Worm (Caenorhabditis elegans) whole organism, L4 larva: ENCODE measurements around the gene F35C11.7.
A peak's percentile ranks its signal among the peaks of the same experiment; 100 is the strongest.

Source experiments
- F26F4.8 ChIP-seq: fragments of 200-800 bp; sonication (Bioruptor generic); conservative IDR thresholded peaks from 2 replicates; pipeline ENCODE4 v1.3.6; 2022; ENCODE audit warnings: missing genetic modification characterization, missing compliant biosample characterization
- F37D6.2 ChIP-seq: sonication (generic microtip); optimal IDR thresholded peaks from 2 replicates; lab custom pipeline; 2016; ENCODE audit warnings: mild to moderate bottlenecking, missing genetic modification characterization, missing compliant biosample characterization
- T20F7.1 ChIP-seq: fragments of 200-800 bp; sonication (Bioruptor generic); optimal IDR thresholded peaks from 2 replicates; lab custom pipeline; 2018; ENCODE audit warnings: mild to moderate bottlenecking, missing genetic modification characterization, missing compliant biosample characterization
- T26A8.4 ChIP-seq: fragments of 200-800 bp; sonication (Bioruptor generic); IDR thresholded peaks from 2 replicates; pipeline ENCODE4 v1.3.6; 2022; ENCODE audit warnings: missing genetic modification characterization, missing compliant biosample characterization
- Y48G9A.11 ChIP-seq: fragments of 200-800 bp; sonication (Bioruptor generic); IDR thresholded peaks from 2 replicates; pipeline ENCODE4 v1.3.6; 2022; ENCODE audit warnings: missing genetic modification reagents, missing genetic modification characterization, missing compliant biosample characterization
- Y75B8A.6 ChIP-seq: fragments of 200-800 bp; sonication (Bioruptor generic); IDR thresholded peaks from 2 replicates; pipeline ENCODE4 v1.3.6; 2022; ENCODE audit warnings: missing genetic modification reagents, missing genetic modification characterization, missing compliant biosample characterization
- aha-1 ChIP-seq: fragments of 150-350 bp; peaks from one replicate; lab custom pipeline; 2014; ENCODE audit warnings: missing biosample characterization, missing genetic modification characterization
- arid-1 ChIP-seq: fragments of 200-800 bp; sonication (Bioruptor generic); conservative IDR thresholded peaks from 2 replicates; pipeline ENCODE4 v1.3.6; 2022; ENCODE audit warnings: missing genetic modification reagents, missing genetic modification characterization, missing compliant biosample characterization
- attf-4 ChIP-seq: sonication (generic microtip); optimal IDR thresholded peaks from 3 replicates; lab custom pipeline; 2017; ENCODE audit warnings: missing biosample characterization, missing genetic modification characterization
- ceh-44 ChIP-seq: fragments of 200-800 bp; sonication (Bioruptor generic); IDR thresholded peaks from 2 replicates; pipeline ENCODE4 v1.3.6; 2022; ENCODE audit warnings: missing genetic modification reagents, missing genetic modification characterization, missing compliant biosample characterization
- ces-1 ChIP-seq: fragments of 150-350 bp; sonication (generic microtip); optimal IDR thresholded peaks from 4 replicates; lab custom pipeline; 2014; ENCODE audit warnings: missing biosample characterization, missing genetic modification reagents, missing genetic modification characterization
- daf-16 ChIP-seq, 3 experiments: sonication (generic microtip); optimal IDR thresholded peaks; 2 replicates each; lab custom pipeline; 2016 to 2017; ENCODE audit warnings: missing genetic modification characterization in 3 of 3, missing genetic modification reagents in 3 of 3, mild to moderate bottlenecking in 2 of 3, missing compliant biosample characterization in 2 of 3, missing biosample characterization in 1 of 3, moderate library complexity in 1 of 3
- daf-8 ChIP-seq: fragments of 200-800 bp; sonication (Bioruptor generic); IDR thresholded peaks from 2 replicates; pipeline ENCODE4 v1.3.6; 2022; ENCODE audit warnings: missing genetic modification characterization, missing compliant biosample characterization
- dmd-6 ChIP-seq: fragments of 200-800 bp; sonication (Bioruptor generic); IDR thresholded peaks from 2 replicates; pipeline ENCODE4 v1.3.6; 2022; ENCODE audit warnings: missing genetic modification reagents, missing genetic modification characterization, missing compliant biosample characterization
- dpl-1 ChIP-seq: fragments of 150-350 bp; optimal IDR thresholded peaks from 2 replicates; lab custom pipeline; 2014; ENCODE audit warnings: missing biosample characterization, missing genetic modification reagents, missing genetic modification characterization
- dve-1 ChIP-seq: sonication (generic microtip); optimal IDR thresholded peaks from 2 replicates; lab custom pipeline; 2017; ENCODE audit warnings: antibody characterized with exemption, mild to moderate bottlenecking, missing genetic modification characterization, missing compliant biosample characterization; ENCODE audit not compliant: insufficient read depth
- fos-1 ChIP-seq: fragments of 150-350 bp; optimal IDR thresholded peaks from 2 replicates; lab custom pipeline; 2014; ENCODE audit warnings: missing biosample characterization, missing genetic modification characterization
- hlh-11 ChIP-seq: fragments of 200-800 bp; sonication (Bioruptor generic); optimal IDR thresholded peaks from 2 replicates; lab custom pipeline; 2018; ENCODE audit warnings: mild to moderate bottlenecking, missing genetic modification characterization, missing compliant biosample characterization
- lim-7 ChIP-seq: fragments of 200-800 bp; sonication (Bioruptor generic); IDR thresholded peaks from 2 replicates; pipeline ENCODE4 v1.3.6; 2022; ENCODE audit warnings: missing genetic modification characterization, missing compliant biosample characterization
- lin-1 ChIP-seq: fragments of 200-800 bp; sonication (Bioruptor generic); IDR thresholded peaks from 2 replicates; pipeline ENCODE4 v1.3.6; 2022; ENCODE audit warnings: missing genetic modification reagents, missing genetic modification characterization, missing compliant biosample characterization
- lin-13 ChIP-seq: fragments of 150-350 bp; optimal IDR thresholded peaks from 2 replicates; lab custom pipeline; 2014; ENCODE audit warnings: missing biosample characterization, missing genetic modification reagents, missing genetic modification characterization
- madf-5 ChIP-seq, 2 experiments: fragments of 200-800 bp; sonication (Bioruptor generic); IDR thresholded peaks; 2 replicates each; pipeline ENCODE4 v1.3.6; 2022; ENCODE audit warnings: missing compliant biosample characterization in 2 of 2, missing genetic modification characterization in 2 of 2
- madf-9 ChIP-seq: fragments of 200-800 bp; sonication (Bioruptor generic); conservative IDR thresholded peaks from 2 replicates; pipeline ENCODE4 v1.3.6; 2022; ENCODE audit warnings: missing genetic modification reagents, missing genetic modification characterization, missing compliant biosample characterization
- mxl-2 ChIP-seq: fragments of 200-800 bp; sonication (Bioruptor generic); conservative IDR thresholded peaks from 2 replicates; pipeline ENCODE4 v1.3.6; 2022; ENCODE audit warnings: missing genetic modification reagents, missing genetic modification characterization, missing compliant biosample characterization
- nhr-237 ChIP-seq: sonication (generic microtip); optimal IDR thresholded peaks from 2 replicates; lab custom pipeline; 2017; ENCODE audit warnings: missing biosample characterization, missing genetic modification characterization
- nhr-25 ChIP-seq: sonication (generic microtip); optimal IDR thresholded peaks from 2 replicates; lab custom pipeline; 2017; ENCODE audit warnings: missing genetic modification characterization, mild to moderate bottlenecking, missing compliant biosample characterization, antibody characterized with exemption, moderate library complexity, borderline replicate concordance; ENCODE audit not compliant: insufficient read depth
- nhr-28 ChIP-seq: fragments of 150-350 bp; optimal IDR thresholded peaks from 2 replicates; lab custom pipeline; 2014; ENCODE audit warnings: missing biosample characterization, missing genetic modification characterization
- nhr-42 ChIP-seq: fragments of 200-800 bp; sonication (Bioruptor generic); IDR thresholded peaks from 2 replicates; pipeline ENCODE4 v1.3.6; 2022; ENCODE audit warnings: missing genetic modification characterization, missing compliant biosample characterization
- nhr-48 ChIP-seq: sonication (generic microtip); optimal IDR thresholded peaks from 2 replicates; lab custom pipeline; 2016; ENCODE audit warnings: mild to moderate bottlenecking, missing genetic modification characterization, missing compliant biosample characterization
- pha-4 ChIP-seq, 2 experiments: fragments of 150-350 bp in 1 of 2; fragments of 200-800 bp in 1 of 2; sonication (Bioruptor generic) in 1 of 2; IDR thresholded peaks in 1 of 2; optimal IDR thresholded peaks in 1 of 2; 2 replicates each; pipeline versions ENCODE4 v1.3.6 to Lab custom; 2014 to 2022; ENCODE audit warnings: missing genetic modification characterization in 2 of 2, missing genetic modification reagents in 2 of 2, missing biosample characterization in 1 of 2, missing compliant biosample characterization in 1 of 2
- php-3 ChIP-seq: fragments of 200-800 bp; sonication (Bioruptor generic); IDR thresholded peaks from 2 replicates; pipeline ENCODE4 v1.3.6; 2022; ENCODE audit warnings: missing genetic modification reagents, missing genetic modification characterization, missing compliant biosample characterization
- pqm-1 ChIP-seq: sonication (generic microtip); optimal IDR thresholded peaks from 2 replicates; lab custom pipeline; 2017; ENCODE audit warnings: missing biosample characterization, missing genetic modification characterization
- rbr-2 ChIP-seq: sonication (generic microtip); optimal IDR thresholded peaks from 2 replicates; lab custom pipeline; 2016; ENCODE audit warnings: missing genotype, missing genetic modification characterization, missing compliant biosample characterization
- saeg-2 ChIP-seq: fragments of 200-800 bp; sonication (Bioruptor generic); IDR thresholded peaks from 2 replicates; pipeline ENCODE4 v1.3.6; 2022; ENCODE audit warnings: missing genetic modification reagents, missing genetic modification characterization, missing compliant biosample characterization
- snpc-4 ChIP-seq: fragments of 150-350 bp; optimal IDR thresholded peaks from 2 replicates; lab custom pipeline; 2014; ENCODE audit warnings: missing biosample characterization, missing genetic modification characterization
- tag-97 ChIP-seq: fragments of 200-800 bp; sonication (Bioruptor generic); IDR thresholded peaks from 2 replicates; pipeline ENCODE4 v1.3.6; 2022; ENCODE audit warnings: missing genetic modification characterization, missing compliant biosample characterization
- unc-39 ChIP-seq: sonication (generic microtip); optimal IDR thresholded peaks from 2 replicates; lab custom pipeline; 2017; ENCODE audit warnings: missing biosample characterization, missing genetic modification characterization
- unc-62 ChIP-seq, 3 experiments: fragments of 150-350 bp in 1 of 3; sonication (generic microtip); optimal IDR thresholded peaks in 2 of 3; peaks in 1 of 3; 1 replicate in 1 of 3; 2 replicates in 2 of 3; lab custom pipeline; 2014 to 2017; ENCODE audit warnings: missing biosample characterization in 3 of 3, missing genetic modification characterization in 3 of 3, missing genetic modification reagents in 3 of 3, missing genotype in 1 of 3
- zag-1 ChIP-seq: fragments of 150-350 bp; optimal IDR thresholded peaks from 2 replicates; lab custom pipeline; 2014; ENCODE audit warnings: missing biosample characterization, missing genetic modification characterization
- zip-2 ChIP-seq: fragments of 150-350 bp; optimal IDR thresholded peaks from 2 replicates; lab custom pipeline; 2014; ENCODE audit warnings: missing biosample characterization, missing genetic modification characterization
- ztf-11 ChIP-seq: fragments of 150-350 bp; optimal IDR thresholded peaks from 2 replicates; lab custom pipeline; 2014; ENCODE audit warnings: missing biosample characterization, missing genetic modification characterization
- ztf-7 ChIP-seq: fragments of 150-350 bp; optimal IDR thresholded peaks from 2 replicates; lab custom pipeline; 2014; ENCODE audit warnings: missing biosample characterization, missing genetic modification characterization

The F35C11.7 gene

DNA sequence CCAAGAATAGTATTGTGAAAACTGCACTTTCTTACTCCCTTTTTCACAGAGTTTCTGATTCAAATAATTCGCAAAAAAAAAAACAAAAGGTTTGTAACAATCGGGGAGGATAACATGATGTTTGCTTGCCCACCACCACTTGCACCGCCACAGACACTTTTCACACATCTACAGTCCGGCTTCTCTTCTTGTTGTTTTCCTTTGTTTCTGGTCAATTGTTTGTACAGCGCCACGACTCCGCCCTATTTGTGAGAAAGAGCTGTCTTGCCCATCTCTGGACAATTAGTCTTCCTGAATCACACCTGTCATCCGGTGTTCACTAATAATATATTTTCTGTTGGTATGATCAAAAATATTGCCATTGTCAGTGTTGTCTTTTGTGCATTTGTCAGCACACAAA, 25.1 kb upstream of the F35C11.7 start, which contains the start of gene M110.9:
Gene M110.9 (plus strand): TSS at position 301 of the 400 bp plus-strand sequence.
- TF ChIP-seq nhr-42 (GFP tag; lab: Robert Waterston, UW) = no peak
- no peak for TF ChIP-seq aha-1
- no peak for TF ChIP-seq arid-1 (GFP tag; lab: Robert Waterston, UW)
- no peak for TF ChIP-seq madf-9 (GFP tag; lab: Robert Waterston, UW)
- no peak for TF ChIP-seq unc-62 (GFP tag; optimal IDR thresholded peaks at IDR 0.05 in 1 of 2; lab: Kevin White, UChicago)
- TF ChIP-seq unc-62 (tag; optimal IDR thresholded peaks at IDR 0.05; lab: Kevin White, UChicago) = no peak
- TF ChIP-seq snpc-4 (tag; lab: Kevin White, UChicago) = no peak
- no peak for TF ChIP-seq dmd-6 (GFP tag; lab: Robert Waterston, UW)
- TF ChIP-seq lin-1 (GFP tag; lab: Robert Waterston, UW) = no peak
- no peak for TF ChIP-seq unc-39 (tag; lab: Kevin White, UChicago)
- no peak for TF ChIP-seq dpl-1 (GFP tag; lab: Kevin White, UChicago)
- no peak for TF ChIP-seq zip-2 (tag; lab: Kevin White, UChicago)
- no peak for TF ChIP-seq rbr-2 (tag; lab: Kevin White, UChicago)
- no peak for TF ChIP-seq lin-13
- TF ChIP-seq fos-1 = no peak

DNA sequence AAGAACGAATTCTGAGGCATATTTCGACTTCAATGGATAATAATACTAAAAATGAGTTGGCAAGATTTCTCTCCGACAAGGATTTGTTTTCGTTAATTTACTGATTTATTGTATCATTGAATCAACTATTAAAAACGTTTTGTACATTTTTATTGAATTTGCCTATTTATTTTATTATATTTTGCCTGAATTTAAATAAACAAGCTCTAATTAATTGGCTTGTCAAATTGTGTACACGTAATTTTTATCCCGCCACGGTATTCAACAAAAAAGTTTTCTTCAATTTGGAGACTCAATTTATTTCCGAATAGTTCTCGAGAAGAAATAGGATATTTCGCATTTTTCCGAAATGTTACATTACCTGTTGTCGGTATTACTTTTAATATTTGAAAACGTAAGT, 23.6 kb upstream of the F35C11.7 start, which contains the start of gene M110.7:
Gene M110.7 (plus strand): TSS at position 301 of the 400 bp plus-strand sequence.
- TF ChIP-seq ces-1 (GFP tag; lab: Kevin White, UChicago) (no peak), tag-97 (no peak), mxl-2 (GFP tag; lab: Robert Waterston, UW) (no peak)
- TF ChIP-seq, all 104 proteins: peak for 0

DNA sequence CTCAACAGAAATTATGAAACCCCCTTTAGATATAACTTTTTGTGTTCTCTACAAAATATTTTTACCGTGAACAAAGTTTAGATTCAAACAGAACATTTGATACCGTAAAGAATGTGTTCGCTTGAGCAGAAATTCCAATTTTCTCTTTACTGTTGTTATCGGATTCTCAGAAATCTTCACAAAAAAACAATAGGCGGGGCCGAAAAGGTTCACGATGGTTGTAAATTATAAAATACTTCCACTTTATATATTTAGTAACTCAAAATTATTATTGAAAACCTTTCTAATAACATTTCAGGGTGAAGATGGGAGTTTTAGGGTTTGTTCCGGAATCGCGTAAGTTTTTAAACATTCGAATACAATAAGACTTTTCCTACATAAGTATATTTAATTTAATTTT, 18.0 kb upstream of the F35C11.7 start, which contains the start of gene nlp-5:
Gene nlp-5 (plus strand): TSS at position 301 of the 400 bp plus-strand sequence.
- TF ChIP-seq T26A8.4 = no peak
- peak in 1 of 2 experiments; percentile 61 for TF ChIP-seq unc-62 (GFP tag; optimal IDR thresholded peaks at IDR 0.05 in 1 of 2; lab: Kevin White, UChicago)
- no peak for TF ChIP-seq unc-62 (tag; optimal IDR thresholded peaks at IDR 0.05; lab: Kevin White, UChicago)

DNA sequence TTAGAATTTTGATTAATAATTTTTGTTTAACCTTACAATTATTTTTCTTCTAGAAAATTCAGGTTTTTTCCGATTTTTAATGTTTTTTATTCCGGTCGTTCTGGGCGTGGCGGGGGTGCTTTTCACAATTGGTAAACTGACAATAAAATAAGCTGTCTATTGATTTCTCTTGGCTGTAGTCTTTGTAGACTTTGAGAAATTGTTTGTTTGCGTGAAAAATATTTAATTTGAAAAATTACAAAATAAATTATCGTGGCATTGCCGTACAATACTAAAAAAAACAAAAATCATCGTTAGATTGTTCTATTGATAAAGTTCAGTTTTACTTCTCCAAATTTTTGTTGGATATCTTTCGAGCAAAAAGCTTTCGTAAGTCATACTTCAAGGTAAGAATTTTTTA, 9.6 kb upstream of the F35C11.7 start, which contains the start of gene F35C11.3:
Gene F35C11.3 (plus strand): TSS at position 301 of the 400 bp plus-strand sequence.
- TF ChIP-seq fos-1 (no peak), zag-1 (no peak), madf-5 (GFP tag; IDR thresholded peaks at IDR 0.05; lab: Robert Waterston, UW) (no peak), lim-7 (GFP tag; lab: Robert Waterston, UW) (no peak)

DNA sequence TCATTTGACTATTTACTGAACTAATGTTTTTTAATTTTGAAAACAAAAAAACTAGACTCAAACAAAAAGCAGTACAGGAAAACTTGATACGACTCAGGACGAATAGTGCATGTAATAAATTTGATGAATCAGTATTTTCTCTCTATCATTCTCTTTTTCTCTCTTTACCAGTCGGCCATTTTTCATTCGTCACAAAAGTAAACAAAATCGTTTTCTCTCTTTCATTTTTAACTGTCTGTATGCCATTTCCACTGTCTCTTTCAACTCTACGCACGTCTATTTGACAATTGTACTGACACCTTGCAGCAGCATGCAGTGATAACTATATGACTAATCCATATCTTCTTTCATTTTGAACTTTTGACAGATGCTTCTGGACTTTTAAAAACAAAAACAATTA, 7.4 kb upstream of the F35C11.7 start, which contains the start of the genes F35C11.2 and F35C11.4:
Gene F35C11.2 (minus strand): TSS at position 90 of the 400 bp plus-strand sequence.
Gene F35C11.4 (plus strand): TSS at position 260 of the 400 bp plus-strand sequence.
- no peak for TF ChIP-seq ztf-11 (tag; lab: Kevin White, UChicago)
- TF ChIP-seq F26F4.8 (GFP tag; lab: Robert Waterston, UW) = no peak
- TF ChIP-seq nhr-237 (tag; lab: Kevin White, UChicago) = no peak
- TF ChIP-seq T20F7.1 (GFP tag; lab: Kevin White, UChicago) = peak; percentile 16
- peak in 1 of 2 experiments; percentile 63 for TF ChIP-seq daf-16 (GFP tag; optimal IDR thresholded peaks at IDR 0.05; lab: Kevin White, UChicago)
- peak; percentile 85 for TF ChIP-seq daf-16 (tag; optimal IDR thresholded peaks at IDR 0.05; lab: Kevin White, UChicago)
- TF ChIP-seq hlh-11 (tag; lab: Kevin White, UChicago) = peak; percentile 80
- TF ChIP-seq arid-1 (GFP tag; lab: Robert Waterston, UW) = no peak
- TF ChIP-seq F37D6.2 (tag; lab: Kevin White, UChicago) = no peak
- no peak for TF ChIP-seq ztf-7 (tag; lab: Kevin White, UChicago)
- TF ChIP-seq ceh-44 (GFP tag; lab: Robert Waterston, UW) = no peak
- peak; percentile 43; the same call in 1 of the 2 replicates for TF ChIP-seq php-3 (GFP tag; lab: Robert Waterston, UW)
- peak; percentile 70 for TF ChIP-seq nhr-28 (tag; lab: Kevin White, UChicago)
- TF ChIP-seq nhr-48 (tag; lab: Kevin White, UChicago) = peak; percentile 31
- no peak for TF ChIP-seq pha-4 (GFP tag; IDR thresholded peaks at IDR 0.05; lab: Robert Waterston, UW)
- TF ChIP-seq pha-4 (tag; optimal IDR thresholded peaks at IDR 0.05; lab: Kevin White, UChicago) = peak; percentile 25
- no peak for TF ChIP-seq Y48G9A.11 (GFP tag; lab: Robert Waterston, UW)
- TF ChIP-seq pqm-1 (tag; lab: Kevin White, UChicago) = peak; percentile 64
- no peak for TF ChIP-seq Y75B8A.6 (GFP tag; lab: Robert Waterston, UW)
- TF ChIP-seq unc-62 (GFP tag; optimal IDR thresholded peaks at IDR 0.05 in 1 of 2; lab: Kevin White, UChicago) = no peak
- TF ChIP-seq unc-62 (tag; optimal IDR thresholded peaks at IDR 0.05; lab: Kevin White, UChicago) = no peak
- TF ChIP-seq nhr-25 (tag; lab: Kevin White, UChicago) = no peak
- no peak for TF ChIP-seq lin-1 (GFP tag; lab: Robert Waterston, UW)
- no peak for TF ChIP-seq saeg-2
- no peak for TF ChIP-seq daf-8 (GFP tag; lab: Robert Waterston, UW)
- TF ChIP-seq dve-1 (tag; lab: Kevin White, UChicago) = peak; percentile 79
- peak; percentile 25 for TF ChIP-seq aha-1
- TF ChIP-seq attf-4 (tag; lab: Kevin White, UChicago) = no peak
